Worm (Caenorhabditis elegans) whole organism, young adult: ENCODE data around the gene spp-6.
A peak's percentile ranks its signal among the peaks of the same experiment; 100 is the strongest.

Experiments used
- C17E4.6 ChIP-seq: fragments of 200-800 bp; sonication (Bioruptor generic); IDR thresholded peaks from 2 replicates; pipeline ENCODE4 v1.3.6; 2022; ENCODE audit warnings: missing genetic modification reagents, missing genetic modification characterization, missing compliant biosample characterization
- F10E7.11 ChIP-seq: sonication (generic microtip); optimal IDR thresholded peaks from 2 replicates; lab custom pipeline; 2017; ENCODE audit warnings: mild to moderate bottlenecking, missing genetic modification characterization, moderate library complexity, missing compliant biosample characterization
- F55B11.4 ChIP-seq: sonication (generic microtip); optimal IDR thresholded peaks from 2 replicates; lab custom pipeline; 2016; ENCODE audit warnings: missing compliant biosample characterization, missing genetic modification characterization, borderline replicate concordance; ENCODE audit not compliant: insufficient read depth
- K11D2.4 ChIP-seq: fragments of 200-800 bp; sonication (Bioruptor generic); IDR thresholded peaks from 2 replicates; pipeline ENCODE4 v1.3.6; 2022; ENCODE audit warnings: missing genetic modification reagents, missing genetic modification characterization, missing compliant biosample characterization
- K12H6.12 ChIP-seq: fragments of 200-800 bp; sonication (Bioruptor generic); optimal IDR thresholded peaks from 2 replicates; lab custom pipeline; 2018; ENCODE audit warnings: mild to moderate bottlenecking, missing genetic modification characterization, missing compliant biosample characterization
- Y67H2A.10 ChIP-seq: fragments of 200-800 bp; sonication (Bioruptor generic); conservative IDR thresholded peaks from 2 replicates; pipeline ENCODE4 v1.3.6; 2022; ENCODE audit warnings: missing genetic modification reagents, missing genetic modification characterization, missing compliant biosample characterization
- ZK185.1 ChIP-seq: sonication (generic microtip); optimal IDR thresholded peaks from 2 replicates; lab custom pipeline; 2016; ENCODE audit warnings: mild to moderate bottlenecking, missing genetic modification characterization, missing compliant biosample characterization; ENCODE audit not compliant: poor library complexity, severe bottlenecking
- attf-3 ChIP-seq: fragments of 200-800 bp; sonication (Bioruptor generic); conservative IDR thresholded peaks from 2 replicates; pipeline ENCODE4 v1.3.6; 2022; ENCODE audit warnings: missing genetic modification reagents, missing genetic modification characterization, missing compliant biosample characterization
- bed-1 ChIP-seq: fragments of 200-800 bp; sonication (Bioruptor generic); IDR thresholded peaks from 2 replicates; pipeline ENCODE4 v1.3.6; 2022; ENCODE audit warnings: missing genetic modification reagents, missing genetic modification characterization, missing compliant biosample characterization
- bed-2 ChIP-seq: fragments of 200-800 bp; sonication (Bioruptor generic); IDR thresholded peaks from 2 replicates; pipeline ENCODE4 v1.3.6; 2022; ENCODE audit warnings: missing genetic modification reagents, missing genetic modification characterization, missing compliant biosample characterization
- cebp-1 ChIP-seq, 2 experiments: fragments of 200-800 bp in 1 of 2; sonication (Bioruptor generic) in 1 of 2; sonication (generic microtip) in 1 of 2; IDR thresholded peaks in 1 of 2; optimal IDR thresholded peaks in 1 of 2; 2 replicates each; pipeline versions ENCODE4 v1.3.6 to Lab custom; 2017 to 2022; ENCODE audit warnings: missing compliant biosample characterization in 2 of 2, missing genetic modification characterization in 2 of 2, mild to moderate bottlenecking in 1 of 2, missing genetic modification reagents in 1 of 2, moderate library complexity in 1 of 2
- ceh-27 ChIP-seq: fragments of 200-800 bp; sonication (Bioruptor generic); optimal IDR thresholded peaks from 2 replicates; lab custom pipeline; 2018; ENCODE audit warnings: mild to moderate bottlenecking, missing genetic modification characterization, moderate library complexity, missing compliant biosample characterization
- chd-7 ChIP-seq: sonication (generic microtip); optimal IDR thresholded peaks from 2 replicates; lab custom pipeline; 2016; ENCODE audit warnings: mild to moderate bottlenecking, missing genetic modification characterization, moderate library complexity, missing compliant biosample characterization
- die-1 ChIP-seq: sonication (generic microtip); optimal IDR thresholded peaks from 2 replicates; lab custom pipeline; 2016; ENCODE audit warnings: missing genotype, mild to moderate bottlenecking, missing genetic modification characterization, missing compliant biosample characterization
- dox-1 ChIP-seq: fragments of 200-800 bp; sonication (Bioruptor generic); IDR thresholded peaks from 2 replicates; pipeline ENCODE4 v1.3.6; 2022; ENCODE audit warnings: missing genetic modification reagents, missing genetic modification characterization, missing compliant biosample characterization
- egl-44 ChIP-seq: fragments of 200-800 bp; sonication (Bioruptor generic); IDR thresholded peaks from 2 replicates; pipeline ENCODE4 v1.3.6; 2022; ENCODE audit warnings: missing genetic modification reagents, missing genetic modification characterization, missing compliant biosample characterization
- egrh-3 ChIP-seq: fragments of 200-800 bp; sonication (Bioruptor generic); IDR thresholded peaks from 2 replicates; pipeline ENCODE4 v1.3.6; 2022; ENCODE audit warnings: missing genetic modification reagents, missing genetic modification characterization, missing compliant biosample characterization
- gei-17 ChIP-seq: fragments of 200-800 bp; sonication (Bioruptor generic); optimal IDR thresholded peaks from 2 replicates; lab custom pipeline; 2018; ENCODE audit warnings: mild to moderate bottlenecking, missing genetic modification characterization, missing compliant biosample characterization
- hmg-1.2 ChIP-seq: fragments of 200-800 bp; sonication (Bioruptor generic); IDR thresholded peaks from 2 replicates; pipeline ENCODE4 v1.3.6; 2022; ENCODE audit warnings: missing genetic modification reagents, missing genetic modification characterization, missing compliant biosample characterization
- lin-26 ChIP-seq: fragments of 200-800 bp; sonication (Bioruptor generic); IDR thresholded peaks from 2 replicates; pipeline ENCODE4 v1.3.6; 2022; ENCODE audit warnings: missing genetic modification reagents, missing genetic modification characterization, missing compliant biosample characterization
- lin-35 ChIP-seq, 3 experiments: fragments of 150-350 bp in 2 of 3; sonication (generic microtip) in 1 of 3; optimal IDR thresholded peaks; 2 replicates each; lab custom pipeline; 2014 to 2018; ENCODE audit warnings: missing biosample characterization in 3 of 3, missing genetic modification characterization in 3 of 3, missing genetic modification reagents in 3 of 3
- lin-40 ChIP-seq: sonication (generic microtip); optimal IDR thresholded peaks from 2 replicates; lab custom pipeline; 2016; ENCODE audit warnings: missing genetic modification characterization, mild to moderate bottlenecking, missing compliant biosample characterization, missing genotype, missing genetic modification reagents
- lir-1 ChIP-seq: fragments of 200-800 bp; sonication (Bioruptor generic); conservative IDR thresholded peaks from 2 replicates; pipeline ENCODE4 v1.3.6; 2022; ENCODE audit warnings: missing genetic modification reagents, missing genetic modification characterization, missing compliant biosample characterization
- mcd-1 ChIP-seq: fragments of 200-800 bp; sonication (Bioruptor generic); IDR thresholded peaks from 2 replicates; pipeline ENCODE4 v1.3.6; 2022; ENCODE audit warnings: missing genetic modification reagents, missing genetic modification characterization, missing compliant biosample characterization
- mes-4 ChIP-seq: sonication (generic microtip); optimal IDR thresholded peaks from 2 replicates; lab custom pipeline; 2016; ENCODE audit warnings: missing genotype, missing genetic modification characterization, missing compliant biosample characterization
- nfya-1 ChIP-seq: sonication (generic microtip); optimal IDR thresholded peaks from 2 replicates; lab custom pipeline; 2017; ENCODE audit warnings: antibody characterized with exemption, missing compliant biosample characterization, missing genetic modification characterization, borderline replicate concordance; ENCODE audit not compliant: insufficient read depth
- nfyb-1 ChIP-seq: fragments of 200-800 bp; sonication (Bioruptor generic); IDR thresholded peaks from 2 replicates; pipeline ENCODE4 v1.3.6; 2022; ENCODE audit warnings: missing genetic modification reagents, missing genetic modification characterization, missing compliant biosample characterization
- nhr-179 ChIP-seq: sonication (generic microtip); optimal IDR thresholded peaks from 2 replicates; lab custom pipeline; 2016; ENCODE audit warnings: mild to moderate bottlenecking, missing genetic modification characterization, missing compliant biosample characterization
- rcor-1 ChIP-seq: fragments of 200-800 bp; sonication (Bioruptor generic); IDR thresholded peaks from 2 replicates; pipeline ENCODE4 v1.3.6; 2022; ENCODE audit warnings: missing genetic modification reagents, missing genetic modification characterization, missing compliant biosample characterization
- sdz-38 ChIP-seq: sonication (generic microtip); optimal IDR thresholded peaks from 2 replicates; lab custom pipeline; 2016; ENCODE audit warnings: missing genotype, missing genetic modification characterization, missing compliant biosample characterization
- snpc-4 ChIP-seq, 5 experiments: fragments of 150-350 bp in 1 of 5; sonication (generic microtip) in 4 of 5; optimal IDR thresholded peaks; 2 replicates each; lab custom pipeline; 2014 to 2018; ENCODE audit warnings: missing genetic modification characterization in 5 of 5, missing biosample characterization in 3 of 5, antibody characterized with exemption in 2 of 5, mild to moderate bottlenecking in 2 of 5, missing compliant biosample characterization in 2 of 5, missing genotype in 2 of 5, moderate library complexity in 2 of 5, missing genetic modification reagents in 1 of 5
- somi-1 ChIP-seq: fragments of 200-800 bp; sonication (Bioruptor generic); optimal IDR thresholded peaks from 2 replicates; lab custom pipeline; 2018; ENCODE audit warnings: mild to moderate bottlenecking, missing genetic modification characterization, missing compliant biosample characterization
- tbx-9 ChIP-seq: sonication (generic microtip); optimal IDR thresholded peaks from 2 replicates; lab custom pipeline; 2016; ENCODE audit warnings: borderline replicate concordance, missing genetic modification characterization, inconsistent platforms, missing compliant biosample characterization
- xnd-1 ChIP-seq: sonication (generic microtip); optimal IDR thresholded peaks from 2 replicates; lab custom pipeline; 2016; ENCODE audit warnings: missing genotype, missing genetic modification reagents, missing genetic modification characterization, missing compliant biosample characterization
- zfh-2 ChIP-seq: fragments of 200-800 bp; sonication (Bioruptor generic); conservative IDR thresholded peaks from 2 replicates; pipeline ENCODE4 v1.3.6; 2022; ENCODE audit warnings: missing genetic modification reagents, missing genetic modification characterization, missing compliant biosample characterization
- ztf-25 ChIP-seq: fragments of 200-800 bp; sonication (Bioruptor generic); IDR thresholded peaks from 2 replicates; pipeline ENCODE4 v1.3.6; 2022; ENCODE audit warnings: missing genetic modification reagents, missing genetic modification characterization, missing compliant biosample characterization

spp-6 gene

DNA sequence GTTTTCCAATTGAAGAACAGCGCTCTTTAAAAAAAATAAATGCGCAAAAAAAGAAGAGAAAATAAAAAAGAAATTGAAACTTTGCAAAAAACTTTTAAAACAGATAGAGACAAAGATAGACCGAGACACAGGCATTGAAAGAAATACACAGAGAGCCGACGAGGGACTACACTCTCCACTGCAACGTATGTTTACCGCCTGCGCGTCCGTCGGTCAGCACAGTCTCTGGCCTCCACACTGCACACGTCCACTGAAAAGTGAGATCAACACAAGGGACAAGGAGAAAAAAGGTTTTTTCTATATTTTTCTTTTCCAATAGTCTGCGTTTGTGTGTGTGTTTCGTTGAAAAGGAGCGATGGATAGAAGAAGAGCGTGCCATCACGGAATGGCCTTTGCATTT is 10.7 kb upstream of the spp-6 start:
- TF ChIP-seq chd-7 (tag; lab: Kevin White, UChicago): peak; percentile 34
- TF ChIP-seq snpc-4 (GFP tag; optimal IDR thresholded peaks at IDR 0.05; lab: Kevin White, UChicago): no peak
- TF ChIP-seq snpc-4 (tag; optimal IDR thresholded peaks at IDR 0.05; lab: Kevin White, UChicago): peak in 3 of 4 experiments; percentile 3 to 7 (median 5)
- no peak for TF ChIP-seq ztf-25
- TF ChIP-seq lin-40 (tag; lab: Kevin White, UChicago): peak; percentile 65
- peak; percentile 5 for TF ChIP-seq somi-1 (GFP tag; lab: Kevin White, UChicago)
- TF ChIP-seq lir-1 (GFP tag; lab: Robert Waterston, UW): 0 out of 2 replicates have a peak, but pooled peaks have one; percentile 16
- TF ChIP-seq attf-3 (GFP tag; lab: Robert Waterston, UW): no peak
- TF ChIP-seq ceh-27 (GFP tag; lab: Kevin White, UChicago): peak; percentile 25
- TF ChIP-seq egrh-3 (GFP tag; lab: Robert Waterston, UW): no peak
- TF ChIP-seq nfya-1: no peak
- no peak for TF ChIP-seq C17E4.6 (GFP tag; lab: Robert Waterston, UW)
- TF ChIP-seq cebp-1 (GFP tag; IDR thresholded peaks at IDR 0.05; lab: Robert Waterston, UW): no peak
- TF ChIP-seq cebp-1 (tag; optimal IDR thresholded peaks at IDR 0.05; lab: Kevin White, UChicago): peak; percentile 47
- no peak for TF ChIP-seq egl-44
- peak; percentile 86 for TF ChIP-seq zfh-2 (GFP tag; lab: Robert Waterston, UW)
- TF ChIP-seq sdz-38: no peak
- peak in 1 of 3 experiments; percentile 47 for TF ChIP-seq lin-35 (GFP tag; optimal IDR thresholded peaks at IDR 0.05; lab: Kevin White, UChicago)
- TF ChIP-seq rcor-1: 0 out of 2 replicates have a peak, but pooled peaks have one; percentile 40
- peak; percentile 58; the same call in 1 of the 2 replicates for TF ChIP-seq K11D2.4 (GFP tag; lab: Robert Waterston, UW)
- TF ChIP-seq lin-26 (GFP tag; lab: Robert Waterston, UW): peak; percentile 68; the same call in 1 of the 2 replicates
- TF ChIP-seq nhr-179 (tag; lab: Kevin White, UChicago): no peak
- TF ChIP-seq F10E7.11 (tag; lab: Kevin White, UChicago): no peak
- TF ChIP-seq Y67H2A.10 (GFP tag; lab: Robert Waterston, UW): 0 out of 2 replicates have a peak, but pooled peaks have one; percentile 31
- peak; percentile 33; the same call in 1 of the 2 replicates for TF ChIP-seq mcd-1 (GFP tag; lab: Robert Waterston, UW)
- peak; percentile 58 for TF ChIP-seq K12H6.12 (tag; lab: Kevin White, UChicago)
- TF ChIP-seq bed-1 (GFP tag; lab: Robert Waterston, UW): no peak
- no peak for TF ChIP-seq tbx-9 (tag; lab: Kevin White, UChicago)
- peak; percentile 57; the same call in 1 of the 2 replicates for TF ChIP-seq hmg-1.2 (GFP tag; lab: Robert Waterston, UW)
- TF ChIP-seq ZK185.1 (tag; lab: Kevin White, UChicago): peak; percentile 37
- peak; percentile 11 for TF ChIP-seq gei-17
- no peak for TF ChIP-seq die-1 (tag; lab: Kevin White, UChicago)
- peak; percentile 48; the same call in 1 of the 2 replicates for TF ChIP-seq dox-1 (GFP tag; lab: Robert Waterston, UW)
- no peak for TF ChIP-seq nfyb-1 (GFP tag; lab: Robert Waterston, UW)
- TF ChIP-seq mes-4 (tag; lab: Kevin White, UChicago): no peak
- TF ChIP-seq F55B11.4 (tag; lab: Kevin White, UChicago): no peak
- TF ChIP-seq, all 124 proteins: peak for 19

DNA sequence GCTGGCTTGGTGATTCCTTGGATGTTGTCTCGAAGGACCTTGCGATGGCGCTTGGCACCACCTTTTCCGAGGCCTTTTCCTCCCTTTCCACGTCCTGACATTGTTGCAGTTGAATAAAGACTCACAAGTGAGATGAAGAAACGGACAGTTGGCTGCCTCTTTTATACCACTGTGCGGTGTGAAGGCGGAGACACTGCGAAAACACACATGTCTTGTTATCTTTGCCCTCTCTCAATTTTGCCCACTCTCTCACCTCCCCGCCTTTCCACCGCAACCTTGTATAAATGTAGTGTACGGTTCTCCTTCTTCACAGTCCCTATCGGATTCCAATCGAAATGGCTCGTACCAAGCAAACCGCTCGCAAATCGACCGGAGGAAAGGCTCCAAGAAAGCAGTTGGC is 7.4 kb upstream of the spp-6 start, which contains the start of the genes his-38 and his-40:
Gene his-38, minus strand, starts transcription at position 101 of the 400 bp plus-strand sequence.
Gene his-40, plus strand, starts transcription at position 336 of the 400 bp plus-strand sequence.
- TF ChIP-seq xnd-1: no peak
- no peak for TF ChIP-seq bed-2 (GFP tag; lab: Robert Waterston, UW)
- TF ChIP-seq hmg-1.2 (GFP tag; lab: Robert Waterston, UW): peak; percentile 36; the same call in 1 of the 2 replicates
